Worm (Caenorhabditis elegans) whole organism, L4 larva: ENCODE results near the gene cnnm-5.
"Not testable (repeated sequence)": the region's sequence is repeated elsewhere in the genome, so short reads cannot be mapped to it uniquely, and the experiment has no call there.

Experiments used
- D1046.2 ChIP-seq: fragments of 200-800 bp; sonication (Bioruptor generic); IDR thresholded peaks from 2 replicates; pipeline ENCODE4 v1.3.6; 2022; ENCODE audit warnings: missing genetic modification characterization, missing compliant biosample characterization
- T26A8.4 ChIP-seq: fragments of 200-800 bp; sonication (Bioruptor generic); IDR thresholded peaks from 2 replicates; pipeline ENCODE4 v1.3.6; 2022; ENCODE audit warnings: missing genetic modification characterization, missing compliant biosample characterization
- Y48G9A.11 ChIP-seq: fragments of 200-800 bp; sonication (Bioruptor generic); IDR thresholded peaks from 2 replicates; pipeline ENCODE4 v1.3.6; 2022; ENCODE audit warnings: missing genetic modification reagents, missing genetic modification characterization, missing compliant biosample characterization
- Y5F2A.4 ChIP-seq: fragments of 200-800 bp; sonication (Bioruptor generic); optimal IDR thresholded peaks from 2 replicates; lab custom pipeline; 2018; ENCODE audit warnings: mild to moderate bottlenecking, missing genetic modification characterization, missing compliant biosample characterization
- ZK337.2 ChIP-seq: fragments of 200-800 bp; sonication (Bioruptor generic); IDR thresholded peaks from 2 replicates; pipeline ENCODE4 v1.3.6; 2022; ENCODE audit warnings: missing genetic modification reagents, missing genetic modification characterization, missing compliant biosample characterization
- arid-1 ChIP-seq: fragments of 200-800 bp; sonication (Bioruptor generic); conservative IDR thresholded peaks from 2 replicates; pipeline ENCODE4 v1.3.6; 2022; ENCODE audit warnings: missing genetic modification reagents, missing genetic modification characterization, missing compliant biosample characterization
- ceh-20 ChIP-seq: fragments of 200-800 bp; sonication (Bioruptor generic); IDR thresholded peaks from 2 replicates; pipeline ENCODE4 v1.3.6; 2022; ENCODE audit warnings: missing genetic modification reagents, missing genetic modification characterization, missing compliant biosample characterization
- ceh-44 ChIP-seq: fragments of 200-800 bp; sonication (Bioruptor generic); IDR thresholded peaks from 2 replicates; pipeline ENCODE4 v1.3.6; 2022; ENCODE audit warnings: missing genetic modification reagents, missing genetic modification characterization, missing compliant biosample characterization
- ceh-62 ChIP-seq: sonication (generic microtip); optimal IDR thresholded peaks from 2 replicates; lab custom pipeline; 2017; ENCODE audit warnings: missing biosample characterization, missing genetic modification characterization
- ctbp-1 ChIP-seq: fragments of 200-800 bp; sonication (Bioruptor generic); IDR thresholded peaks from 2 replicates; pipeline ENCODE4 v1.3.6; 2022; ENCODE audit warnings: missing genetic modification reagents, missing genetic modification characterization, missing compliant biosample characterization
- daf-16 ChIP-seq, 3 experiments: sonication (generic microtip); optimal IDR thresholded peaks; 2 replicates each; lab custom pipeline; 2016 to 2017; ENCODE audit warnings: missing genetic modification characterization in 3 of 3, missing genetic modification reagents in 3 of 3, mild to moderate bottlenecking in 2 of 3, missing compliant biosample characterization in 2 of 3, missing biosample characterization in 1 of 3, moderate library complexity in 1 of 3
- dmd-6 ChIP-seq: fragments of 200-800 bp; sonication (Bioruptor generic); IDR thresholded peaks from 2 replicates; pipeline ENCODE4 v1.3.6; 2022; ENCODE audit warnings: missing genetic modification reagents, missing genetic modification characterization, missing compliant biosample characterization
- dmd-9 ChIP-seq: fragments of 200-800 bp; sonication (Bioruptor generic); IDR thresholded peaks from 2 replicates; pipeline ENCODE4 v1.3.6; 2022; ENCODE audit warnings: missing genetic modification reagents, missing genetic modification characterization, missing compliant biosample characterization
- dpl-1 ChIP-seq: fragments of 150-350 bp; optimal IDR thresholded peaks from 2 replicates; lab custom pipeline; 2014; ENCODE audit warnings: missing biosample characterization, missing genetic modification reagents, missing genetic modification characterization
- dve-1 ChIP-seq: sonication (generic microtip); optimal IDR thresholded peaks from 2 replicates; lab custom pipeline; 2017; ENCODE audit warnings: antibody characterized with exemption, mild to moderate bottlenecking, missing genetic modification characterization, missing compliant biosample characterization; ENCODE audit not compliant: insufficient read depth
- egl-43 ChIP-seq: fragments of 200-800 bp; sonication (Bioruptor generic); IDR thresholded peaks from 2 replicates; pipeline ENCODE4 v1.3.6; 2022; ENCODE audit warnings: missing genetic modification reagents, missing genetic modification characterization, missing compliant biosample characterization
- hif-1 ChIP-seq, 2 experiments: sonication (generic microtip); optimal IDR thresholded peaks; 2 replicates each; lab custom pipeline; 2016 to 2017; ENCODE audit warnings: missing compliant biosample characterization in 2 of 2, missing genetic modification characterization in 2 of 2, missing genetic modification reagents in 2 of 2, missing genotype in 2 of 2, mild to moderate bottlenecking in 1 of 2
- hlh-11 ChIP-seq: fragments of 200-800 bp; sonication (Bioruptor generic); optimal IDR thresholded peaks from 2 replicates; lab custom pipeline; 2018; ENCODE audit warnings: mild to moderate bottlenecking, missing genetic modification characterization, missing compliant biosample characterization
- hlh-30 ChIP-seq: sonication (generic microtip); optimal IDR thresholded peaks from 2 replicates; lab custom pipeline; 2017; ENCODE audit warnings: antibody characterized with exemption, mild to moderate bottlenecking, missing genetic modification characterization, missing compliant biosample characterization; ENCODE audit not compliant: insufficient read depth
- jun-1 ChIP-seq: fragments of 150-350 bp; optimal IDR thresholded peaks from 2 replicates; lab custom pipeline; 2014; ENCODE audit warnings: missing biosample characterization, missing genetic modification reagents, missing genetic modification characterization
- lim-7 ChIP-seq: fragments of 200-800 bp; sonication (Bioruptor generic); IDR thresholded peaks from 2 replicates; pipeline ENCODE4 v1.3.6; 2022; ENCODE audit warnings: missing genetic modification characterization, missing compliant biosample characterization
- lin-29 ChIP-seq: fragments of 200-800 bp; sonication (Bioruptor generic); IDR thresholded peaks from 2 replicates; pipeline ENCODE4 v1.3.6; 2022; ENCODE audit warnings: missing genetic modification reagents, missing genetic modification characterization, missing compliant biosample characterization
- lsy-2 ChIP-seq, 2 experiments: fragments of 150-350 bp in 1 of 2; sonication (generic microtip) in 1 of 2; optimal IDR thresholded peaks; 2 replicates each; lab custom pipeline; 2014 to 2017; ENCODE audit warnings: missing biosample characterization in 2 of 2, missing genetic modification characterization in 2 of 2
- madf-5 ChIP-seq, 2 experiments: fragments of 200-800 bp; sonication (Bioruptor generic); IDR thresholded peaks; 2 replicates each; pipeline ENCODE4 v1.3.6; 2022; ENCODE audit warnings: missing compliant biosample characterization in 2 of 2, missing genetic modification characterization in 2 of 2
- madf-9 ChIP-seq: fragments of 200-800 bp; sonication (Bioruptor generic); conservative IDR thresholded peaks from 2 replicates; pipeline ENCODE4 v1.3.6; 2022; ENCODE audit warnings: missing genetic modification reagents, missing genetic modification characterization, missing compliant biosample characterization
- mdt-29 ChIP-seq: fragments of 200-800 bp; sonication (Bioruptor generic); IDR thresholded peaks from 2 replicates; pipeline ENCODE4 v1.3.6; 2022; ENCODE audit warnings: missing genetic modification reagents, missing genetic modification characterization, missing compliant biosample characterization
- mep-1 ChIP-seq: fragments of 150-350 bp; sonication (generic microtip); optimal IDR thresholded peaks from 3 replicates; lab custom pipeline; 2014; ENCODE audit warnings: missing biosample characterization, missing genetic modification characterization
- mes-2 ChIP-seq: sonication (generic microtip); optimal IDR thresholded peaks from 2 replicates; lab custom pipeline; 2016; ENCODE audit warnings: missing genotype, mild to moderate bottlenecking, missing genetic modification characterization, missing compliant biosample characterization; ENCODE audit not compliant: poor library complexity, severe bottlenecking
- mxl-2 ChIP-seq: fragments of 200-800 bp; sonication (Bioruptor generic); conservative IDR thresholded peaks from 2 replicates; pipeline ENCODE4 v1.3.6; 2022; ENCODE audit warnings: missing genetic modification reagents, missing genetic modification characterization, missing compliant biosample characterization
- nhr-10 ChIP-seq: fragments of 150-350 bp; optimal IDR thresholded peaks from 2 replicates; lab custom pipeline; 2014; ENCODE audit warnings: missing biosample characterization, missing genetic modification characterization
- nhr-28 ChIP-seq: fragments of 150-350 bp; optimal IDR thresholded peaks from 2 replicates; lab custom pipeline; 2014; ENCODE audit warnings: missing biosample characterization, missing genetic modification characterization
- nhr-42 ChIP-seq: fragments of 200-800 bp; sonication (Bioruptor generic); IDR thresholded peaks from 2 replicates; pipeline ENCODE4 v1.3.6; 2022; ENCODE audit warnings: missing genetic modification characterization, missing compliant biosample characterization
- nhr-48 ChIP-seq: sonication (generic microtip); optimal IDR thresholded peaks from 2 replicates; lab custom pipeline; 2016; ENCODE audit warnings: mild to moderate bottlenecking, missing genetic modification characterization, missing compliant biosample characterization
- pha-4 ChIP-seq, 2 experiments: fragments of 150-350 bp in 1 of 2; fragments of 200-800 bp in 1 of 2; sonication (Bioruptor generic) in 1 of 2; IDR thresholded peaks in 1 of 2; optimal IDR thresholded peaks in 1 of 2; 2 replicates each; pipeline versions ENCODE4 v1.3.6 to Lab custom; 2014 to 2022; ENCODE audit warnings: missing genetic modification characterization in 2 of 2, missing genetic modification reagents in 2 of 2, missing biosample characterization in 1 of 2, missing compliant biosample characterization in 1 of 2
- php-3 ChIP-seq: fragments of 200-800 bp; sonication (Bioruptor generic); IDR thresholded peaks from 2 replicates; pipeline ENCODE4 v1.3.6; 2022; ENCODE audit warnings: missing genetic modification reagents, missing genetic modification characterization, missing compliant biosample characterization
- rbr-2 ChIP-seq: sonication (generic microtip); optimal IDR thresholded peaks from 2 replicates; lab custom pipeline; 2016; ENCODE audit warnings: missing genotype, missing genetic modification characterization, missing compliant biosample characterization
- saeg-2 ChIP-seq: fragments of 200-800 bp; sonication (Bioruptor generic); IDR thresholded peaks from 2 replicates; pipeline ENCODE4 v1.3.6; 2022; ENCODE audit warnings: missing genetic modification reagents, missing genetic modification characterization, missing compliant biosample characterization
- snpc-4 ChIP-seq: fragments of 150-350 bp; optimal IDR thresholded peaks from 2 replicates; lab custom pipeline; 2014; ENCODE audit warnings: missing biosample characterization, missing genetic modification characterization
- tag-97 ChIP-seq: fragments of 200-800 bp; sonication (Bioruptor generic); IDR thresholded peaks from 2 replicates; pipeline ENCODE4 v1.3.6; 2022; ENCODE audit warnings: missing genetic modification characterization, missing compliant biosample characterization
- tra-1 ChIP-seq: fragments of 200-800 bp; sonication (Bioruptor generic); IDR thresholded peaks from 2 replicates; pipeline ENCODE4 v1.3.6; 2022; ENCODE audit warnings: missing genetic modification reagents, missing genetic modification characterization, missing compliant biosample characterization
- vab-7 ChIP-seq: fragments of 200-800 bp; sonication (Bioruptor generic); IDR thresholded peaks from 2 replicates; pipeline ENCODE4 v1.3.6; 2022; ENCODE audit warnings: missing genetic modification reagents, missing genetic modification characterization, missing compliant biosample characterization
- zfp-3 ChIP-seq: fragments of 200-800 bp; sonication (Bioruptor generic); conservative IDR thresholded peaks from 2 replicates; pipeline ENCODE4 v1.3.6; 2022; ENCODE audit warnings: missing genetic modification reagents, missing genetic modification characterization, missing compliant biosample characterization

Gene cnnm-5

DNA sequence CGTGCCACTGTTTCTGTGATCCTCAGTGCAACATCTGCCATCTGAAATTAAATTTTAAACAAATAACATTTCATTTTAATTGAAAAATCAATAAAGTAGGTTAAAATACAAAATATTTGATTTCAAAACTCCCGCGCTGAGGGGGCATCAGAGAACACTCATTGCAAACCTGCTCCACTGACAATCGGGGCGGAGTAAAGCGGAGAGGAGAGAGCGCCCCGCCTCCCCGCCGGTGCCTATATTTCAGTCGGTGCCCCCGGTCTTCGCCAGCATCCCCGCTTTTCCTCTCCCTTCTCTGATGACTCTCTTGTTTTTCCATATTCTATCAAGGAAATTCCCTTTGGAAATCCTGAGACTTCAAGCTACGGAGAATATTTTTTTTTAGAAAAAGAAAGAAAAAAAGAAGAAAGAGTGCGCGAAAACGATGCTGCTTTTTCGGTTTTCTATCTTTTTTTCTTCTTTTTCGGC is 33.9 kb upstream of the cnnm-5 start, which contains the start of gene brc-1 (continued):
- TF ChIP-seq hlh-30 (tag; lab: Kevin White, UChicago), result peak; percentile 75
- no peak for TF ChIP-seq Y5F2A.4
- TF ChIP-seq lim-7 (GFP tag; lab: Robert Waterston, UW), result peak; percentile 57; the same call in 1 of the 2 replicates
- peak; percentile 29 for TF ChIP-seq jun-1 (tag; lab: Kevin White, UChicago)
- no peak for TF ChIP-seq nhr-10 (tag; lab: Kevin White, UChicago)
- TF ChIP-seq tag-97 (GFP tag; lab: Robert Waterston, UW), result no peak
- no peak for TF ChIP-seq ceh-62 (tag; lab: Kevin White, UChicago)
- peak; percentile 95 for TF ChIP-seq mep-1
- peak; percentile 21; the same call in 1 of the 2 replicates for TF ChIP-seq nhr-42 (GFP tag; lab: Robert Waterston, UW)
- TF ChIP-seq arid-1 (GFP tag; lab: Robert Waterston, UW), result 0 out of 2 replicates have a peak, but pooled peaks have one; percentile 45
- TF ChIP-seq nhr-48 (tag; lab: Kevin White, UChicago), result peak; percentile 62
- TF ChIP-seq madf-9 (GFP tag; lab: Robert Waterston, UW), result peak; percentile 63; the same call in 1 of the 2 replicates
- peak; percentile 33 for TF ChIP-seq snpc-4 (tag; lab: Kevin White, UChicago)

DNA sequence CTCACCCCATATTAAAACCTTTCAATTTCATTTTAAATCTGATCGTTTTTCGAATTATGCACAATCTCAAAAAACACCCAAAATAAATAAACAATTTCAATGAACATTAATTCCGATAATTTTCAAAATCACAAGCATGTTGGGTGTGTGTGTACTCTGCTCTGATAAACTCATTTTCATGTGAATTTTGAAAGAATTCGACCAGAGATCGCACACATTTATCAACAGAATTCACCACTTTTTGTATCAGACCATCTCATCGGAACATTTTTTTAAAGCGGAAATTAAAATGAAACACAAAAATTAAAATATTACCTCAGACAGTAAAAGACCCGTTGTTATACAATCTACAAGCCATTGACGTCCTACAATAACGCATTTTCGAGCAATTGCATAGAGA is 29.0 kb upstream of the cnnm-5 start:
- TF ChIP-seq nhr-28 (peak; percentile 8), dve-1 (tag; lab: Kevin White, UChicago) (peak; percentile 46), php-3 (GFP tag; lab: Robert Waterston, UW) (0 out of 2 replicates have a peak, but pooled peaks have one; percentile 30), mxl-2 (0 out of 2 replicates have a peak, but pooled peaks have one; percentile 22), dmd-6 (GFP tag; lab: Robert Waterston, UW) (peak; percentile 69), hlh-11 (peak; percentile 40), daf-16 (tag; optimal IDR thresholded peaks at IDR 0.05; lab: Kevin White, UChicago) (peak; percentile 91), lsy-2 (tag; optimal IDR thresholded peaks at IDR 0.05; lab: Kevin White, UChicago) (peak in 1 of 2 experiments; percentile 30)
- TF ChIP-seq daf-16 (GFP tag; optimal IDR thresholded peaks at IDR 0.05; lab: Kevin White, UChicago), result not testable (repeated sequence)
- TF ChIP-seq, all 104 proteins: peak for 8; not testable (repeated sequence) for 96

- TF ChIP-seq vab-7, result peak; percentile 85
- TF ChIP-seq ceh-20 (GFP tag; lab: Robert Waterston, UW), result peak; percentile 86
- TF ChIP-seq mes-2, result peak; percentile 20
- peak; percentile 90; the same call in 1 of the 2 replicates for TF ChIP-seq nhr-42 (GFP tag; lab: Robert Waterston, UW)
- peak in 1 of 2 experiments; percentile 21 for TF ChIP-seq hif-1 (tag; optimal IDR thresholded peaks at IDR 0.05; lab: Kevin White, UChicago)
- TF ChIP-seq egl-43 (GFP tag; lab: Robert Waterston, UW), result 0 out of 2 replicates have a peak, but pooled peaks have one; percentile 38
- peak; percentile 80 for TF ChIP-seq madf-9 (GFP tag; lab: Robert Waterston, UW)
- TF ChIP-seq tag-97 (GFP tag; lab: Robert Waterston, UW), result 0 out of 2 replicates have a peak, but pooled peaks have one; percentile 38
- TF ChIP-seq php-3 (GFP tag; lab: Robert Waterston, UW), result 0 out of 2 replicates have a peak, but pooled peaks have one; percentile 45
- TF ChIP-seq ZK337.2 (GFP tag; lab: Robert Waterston, UW), result peak; percentile 94
- TF ChIP-seq T26A8.4 (GFP tag; lab: Robert Waterston, UW), result peak; percentile 85
- peak; percentile 60; the same call in 1 of the 2 replicates for TF ChIP-seq Y48G9A.11 (GFP tag; lab: Robert Waterston, UW)
- peak in 1 of 2 experiments; percentile 67; a peak in 1 of 4 replicates for TF ChIP-seq madf-5 (GFP tag; IDR thresholded peaks at IDR 0.05; lab: Robert Waterston, UW)
- TF ChIP-seq pha-4 (GFP tag; IDR thresholded peaks at IDR 0.05; lab: Robert Waterston, UW), result peak; percentile 68
- not testable (repeated sequence) for TF ChIP-seq pha-4 (tag; optimal IDR thresholded peaks at IDR 0.05; lab: Kevin White, UChicago)
- TF ChIP-seq D1046.2 (GFP tag; lab: Robert Waterston, UW), result peak; percentile 92
- TF ChIP-seq zfp-3 (GFP tag; lab: Robert Waterston, UW), result peak; percentile 95
- peak; percentile 87 for TF ChIP-seq mdt-29
- peak; percentile 7 for TF ChIP-seq dpl-1 (GFP tag; lab: Kevin White, UChicago)
- peak; percentile 73; the same call in 1 of the 2 replicates for TF ChIP-seq ceh-44 (GFP tag; lab: Robert Waterston, UW)
- TF ChIP-seq lin-29, result peak; percentile 72
- peak; percentile 50 for TF ChIP-seq rbr-2 (tag; lab: Kevin White, UChicago)
- peak; percentile 33 for TF ChIP-seq hlh-11
- 0 out of 2 replicates have a peak, but pooled peaks have one; percentile 23 for TF ChIP-seq saeg-2 (GFP tag; lab: Robert Waterston, UW)
- TF ChIP-seq ctbp-1 (GFP tag; lab: Robert Waterston, UW), result peak; percentile 82
- TF ChIP-seq mxl-2, result 0 out of 2 replicates have a peak, but pooled peaks have one; percentile 15
- TF ChIP-seq dmd-6 (GFP tag; lab: Robert Waterston, UW), result peak; percentile 92
- peak; percentile 67 to 94 for TF ChIP-seq lsy-2 (tag; optimal IDR thresholded peaks at IDR 0.05; lab: Kevin White, UChicago)
- TF ChIP-seq tra-1 (GFP tag; lab: Robert Waterston, UW), result peak; percentile 88
- TF ChIP-seq dmd-9 (GFP tag; lab: Robert Waterston, UW), result peak; percentile 98
Observed at ce11 chrIII:3857007-3857406, 28.0 kb upstream of the cnnm-5 start.
